Worm (Caenorhabditis elegans) whole organism, dauer: Measurements from ENCODE around the gene M199.7.

Source experiments
- unc-62 ChIP-seq: sonication (generic microtip); optimal IDR thresholded peaks from 2 replicates; lab custom pipeline; 2017; ENCODE audit warnings: missing biosample characterization, missing genetic modification reagents, missing genetic modification characterization

Gene M199.7

ce11 chrIV:15165602-15166001, 42.6 kb downstream of the M199.7 start:
- no peak for TF ChIP-seq unc-62

- TF ChIP-seq unc-62: no peak
Measured at ce11 chrIV:15168442-15168841, 45.5 kb downstream of the M199.7 start.
